Worm (Caenorhabditis elegans): ENCODE results near the gene gcy-32.

DNA sequence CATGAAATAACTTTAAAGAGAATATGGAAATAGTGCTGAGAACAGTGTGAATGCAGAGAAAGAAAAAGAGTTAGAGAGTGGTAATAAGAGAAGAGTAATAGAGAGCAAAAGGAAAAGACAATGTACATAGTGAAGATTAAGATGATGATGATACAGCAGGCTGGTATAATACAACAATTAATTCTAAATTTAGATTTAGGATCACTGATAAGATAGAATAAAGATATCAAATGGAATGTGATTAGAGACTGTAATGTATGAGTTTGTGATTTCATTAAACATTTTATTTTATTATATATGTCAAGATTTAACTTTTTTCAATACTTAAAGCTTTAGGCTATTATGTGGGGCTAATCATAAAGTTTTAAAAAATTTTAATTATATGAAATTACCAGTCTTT, 37.9 kb upstream of the gcy-32 start, which contains the start of gene R10D12.8:
- TF ChIP-seq mls-2 (tag; optimal IDR thresholded peaks at IDR 0.05): no peak
- TF ChIP-seq nhr-237 (tag; optimal IDR thresholded peaks at IDR 0.05): no peak
- TF ChIP-seq ztf-11 (tag; optimal IDR thresholded peaks at IDR 0.05): no peak
- TF ChIP-seq nhr-76 (tag; optimal IDR thresholded peaks at IDR 0.05): no peak
- no peak for TF ChIP-seq unc-62 (GFP tag; optimal IDR thresholded peaks at IDR 0.05)
- no peak for TF ChIP-seq nhr-12 (tag; optimal IDR thresholded peaks at IDR 0.05)
